Fruit fly (Drosophila melanogaster) whole organism, embryonic: ENCODE results near the gene CG14851.

Experiments used
- BEAF-32 ChIP-seq: fragments of 200-800 bp; sonication (Bioruptor generic); optimal IDR thresholded peaks from 3 replicates; lab custom pipeline; 2017; ENCODE audit warnings: missing biosample characterization, missing genetic modification characterization, mild to moderate bottlenecking, moderate library complexity, missing genetic modification reagents
- CG12155 ChIP-seq: fragments of 200-800 bp; sonication (Bioruptor generic); optimal IDR thresholded peaks from 3 replicates; lab custom pipeline; 2016; ENCODE audit warnings: missing biosample characterization, missing genetic modification characterization
- CG12299 ChIP-seq: fragments of 200-800 bp; sonication (Bioruptor generic); optimal IDR thresholded peaks from 2 replicates; lab custom pipeline; 2018; ENCODE audit warnings: missing biosample characterization, mild to moderate bottlenecking, missing genetic modification characterization
- CG1602 ChIP-seq: fragments of 200-800 bp; sonication (Bioruptor generic); optimal IDR thresholded peaks from 3 replicates; lab custom pipeline; 2016; ENCODE audit warnings: missing biosample characterization, missing genetic modification characterization
- CG1603 ChIP-seq: fragments of 200-800 bp; sonication (Bioruptor generic); optimal IDR thresholded peaks from 2 replicates; lab custom pipeline; 2019; ENCODE audit warnings: missing biosample characterization, mild to moderate bottlenecking, missing genetic modification characterization, moderate library complexity
- CG16815 ChIP-seq: fragments of 200-800 bp; sonication (Bioruptor generic); optimal IDR thresholded peaks from 3 replicates; lab custom pipeline; 2017; ENCODE audit warnings: missing biosample characterization, mild to moderate bottlenecking, missing genetic modification characterization
- CG17361 ChIP-seq: fragments of 200-800 bp; sonication (Bioruptor generic); IDR thresholded peaks from 3 replicates; pipeline ENCODE4 v1.3.6; 2022; ENCODE audit warnings: missing biosample characterization, missing genetic modification characterization
- CG18476 ChIP-seq: fragments of 200-800 bp; sonication (Bioruptor generic); optimal IDR thresholded peaks from 2 replicates; lab custom pipeline; 2016; ENCODE audit warnings: missing biosample characterization, mild to moderate bottlenecking, missing genetic modification characterization
- CG2116 ChIP-seq: fragments of 200-800 bp; sonication (Bioruptor generic); optimal IDR thresholded peaks from 3 replicates; lab custom pipeline; 2018; ENCODE audit warnings: missing biosample characterization, mild to moderate bottlenecking, missing genetic modification characterization
- CG2199 ChIP-seq: fragments of 200-800 bp; sonication (Bioruptor generic); IDR thresholded peaks from 3 replicates; pipeline ENCODE4 v1.3.6; 2022; ENCODE audit warnings: missing biosample characterization, missing genetic modification characterization
- CG31388 ChIP-seq: fragments of 200-800 bp; sonication (Bioruptor generic); optimal IDR thresholded peaks from 2 replicates; lab custom pipeline; 2016; ENCODE audit warnings: missing biosample characterization, missing genetic modification characterization
- CG4730 ChIP-seq: fragments of 200-800 bp; sonication (Bioruptor generic); IDR thresholded peaks from 2 replicates; pipeline ENCODE4 v1.3.6; 2022; ENCODE audit warnings: missing biosample characterization, missing genetic modification characterization
- CG6175 ChIP-seq: fragments of 200-800 bp; sonication (Bioruptor generic); IDR thresholded peaks from 3 replicates; pipeline ENCODE4 v1.3.6; 2022; ENCODE audit warnings: missing biosample characterization, missing genetic modification characterization
- CG6791 ChIP-seq: fragments of 200-800 bp; sonication (Bioruptor generic); IDR thresholded peaks from 3 replicates; pipeline ENCODE4 v1.3.6; 2022; ENCODE audit warnings: missing biosample characterization, missing genetic modification characterization; ENCODE audit not compliant: partially characterized antibody
- CG6813 ChIP-seq: fragments of 200-800 bp; sonication (Bioruptor generic); optimal IDR thresholded peaks from 2 replicates; lab custom pipeline; 2017; ENCODE audit warnings: missing biosample characterization, missing genetic modification characterization, mild to moderate bottlenecking, moderate library complexity, missing genetic modification reagents
- CG8089 ChIP-seq: fragments of 200-800 bp; sonication (Bioruptor generic); optimal IDR thresholded peaks from 3 replicates; lab custom pipeline; 2016; ENCODE audit warnings: missing biosample characterization, missing genetic modification characterization
- CG8765 ChIP-seq: fragments of 200-800 bp; sonication (Bioruptor generic); IDR thresholded peaks from 2 replicates; pipeline ENCODE4 v1.3.6; 2022; ENCODE audit warnings: missing biosample characterization, missing genetic modification characterization
- CG9215 ChIP-seq: fragments of 200-800 bp; sonication (Bioruptor generic); IDR thresholded peaks from 2 replicates; pipeline ENCODE4 v1.3.6; 2022; ENCODE audit warnings: missing biosample characterization, missing genetic modification characterization
- CG9609 ChIP-seq: fragments of 200-800 bp; sonication (Bioruptor generic); optimal IDR thresholded peaks from 3 replicates; lab custom pipeline; 2016; ENCODE audit warnings: missing biosample characterization, missing genetic modification characterization
- CoRest ChIP-seq: fragments of 200-800 bp; sonication (Bioruptor generic); optimal IDR thresholded peaks from 3 replicates; lab custom pipeline; 2018; ENCODE audit warnings: missing biosample characterization, mild to moderate bottlenecking, missing genetic modification characterization, moderate library complexity
- Dad ChIP-seq: fragments of 200-800 bp; sonication (Bioruptor generic); optimal IDR thresholded peaks from 3 replicates; lab custom pipeline; 2016; ENCODE audit warnings: missing biosample characterization, missing genetic modification characterization
- Deaf1 ChIP-seq: fragments of 200-800 bp; optimal IDR thresholded peaks from 3 replicates; lab custom pipeline; 2019; ENCODE audit warnings: missing biosample characterization, mild to moderate bottlenecking, missing genetic modification characterization, moderate library complexity
- Elba2 ChIP-seq: fragments of 200-800 bp; sonication (Bioruptor generic); optimal IDR thresholded peaks from 3 replicates; lab custom pipeline; 2016; ENCODE audit warnings: missing biosample characterization, missing genetic modification characterization
- Ets97D ChIP-seq: fragments of 200-800 bp; sonication (Bioruptor generic); optimal IDR thresholded peaks from 3 replicates; lab custom pipeline; 2016; ENCODE audit warnings: missing biosample characterization, missing genetic modification characterization
- H2.0 ChIP-seq: fragments of 200-800 bp; sonication (Bioruptor generic); IDR thresholded peaks from 2 replicates; pipeline ENCODE4 v1.3.6; 2022; ENCODE audit warnings: missing biosample characterization, missing genetic modification characterization
- Hmx ChIP-seq: fragments of 200-800 bp; sonication (Bioruptor generic); optimal IDR thresholded peaks from 2 replicates; lab custom pipeline; 2016; ENCODE audit warnings: missing biosample characterization, missing genetic modification characterization
- Myb ChIP-seq: fragments of 200-800 bp; sonication (Bioruptor generic); optimal IDR thresholded peaks from 2 replicates; lab custom pipeline; 2016; ENCODE audit warnings: missing biosample characterization, missing genetic modification characterization
- NC2α ChIP-seq: fragments of 200-800 bp; sonication (Bioruptor generic); optimal IDR thresholded peaks from 2 replicates; lab custom pipeline; 2016; ENCODE audit warnings: missing biosample characterization, missing genetic modification characterization
- Spps ChIP-seq: fragments of 200-800 bp; sonication (Bioruptor generic); optimal IDR thresholded peaks from 2 replicates; lab custom pipeline; 2018; ENCODE audit warnings: missing biosample characterization, mild to moderate bottlenecking, missing genetic modification characterization
- Sry-β ChIP-seq: fragments of 200-800 bp; sonication (Bioruptor generic); optimal IDR thresholded peaks from 2 replicates; lab custom pipeline; 2018; ENCODE audit warnings: missing biosample characterization, mild to moderate bottlenecking, missing genetic modification characterization, moderate library complexity
- bcd ChIP-seq: fragments of 200-800 bp; sonication (Bioruptor generic); optimal IDR thresholded peaks from 2 replicates; lab custom pipeline; 2017; ENCODE audit warnings: missing biosample characterization, mild to moderate bottlenecking, missing genetic modification characterization
- bigmax ChIP-seq: fragments of 200-800 bp; sonication (Bioruptor generic); optimal IDR thresholded peaks from 2 replicates; lab custom pipeline; 2018; ENCODE audit warnings: missing biosample characterization, mild to moderate bottlenecking, missing genetic modification characterization
- br ChIP-seq: fragments of >200 bp; optimal IDR thresholded peaks from 2 replicates; lab custom pipeline; 2017
- cg ChIP-seq: fragments of 200-800 bp; sonication (Bioruptor generic); optimal IDR thresholded peaks from 3 replicates; lab custom pipeline; 2019; ENCODE audit warnings: missing biosample characterization, mild to moderate bottlenecking, missing genetic modification characterization, moderate library complexity
- fd102C ChIP-seq: fragments of 200-800 bp; sonication (Bioruptor generic); optimal IDR thresholded peaks from 2 replicates; lab custom pipeline; 2018; ENCODE audit warnings: missing biosample characterization, mild to moderate bottlenecking, missing genetic modification characterization, moderate library complexity
- gce ChIP-seq: fragments of 200-800 bp; sonication (Bioruptor generic); IDR thresholded peaks from 3 replicates; pipeline ENCODE4 v1.3.6; 2022; ENCODE audit warnings: missing biosample characterization, missing genetic modification characterization
- gcm ChIP-seq: fragments of 200-800 bp; sonication (Bioruptor generic); optimal IDR thresholded peaks from 2 replicates; lab custom pipeline; 2019; ENCODE audit warnings: missing biosample characterization, mild to moderate bottlenecking, missing genetic modification characterization, moderate library complexity
- gcm2 ChIP-seq: fragments of 200-800 bp; sonication (Bioruptor generic); optimal IDR thresholded peaks from 2 replicates; lab custom pipeline; 2016; ENCODE audit warnings: missing biosample characterization, missing genetic modification characterization
- gem ChIP-seq: fragments of 200-800 bp; sonication (Bioruptor generic); optimal IDR thresholded peaks from 2 replicates; lab custom pipeline; 2019; ENCODE audit warnings: missing biosample characterization, mild to moderate bottlenecking, missing genetic modification characterization, moderate library complexity
- gt ChIP-seq: fragments of 200-800 bp; sonication (Bioruptor generic); IDR thresholded peaks from 2 replicates; pipeline ENCODE4 v1.3.6; 2022; ENCODE audit warnings: missing biosample characterization, missing genetic modification characterization
- hb ChIP-seq: fragments of 200-800 bp; sonication (Bioruptor generic); IDR thresholded peaks from 3 replicates; pipeline ENCODE4 v1.3.6; 2022; ENCODE audit warnings: missing biosample characterization, missing genetic modification characterization; ENCODE audit not compliant: partially characterized antibody
- kni ChIP-seq: fragments of 200-800 bp; sonication (Bioruptor generic); optimal IDR thresholded peaks from 3 replicates; lab custom pipeline; 2017; ENCODE audit warnings: mild to moderate bottlenecking, missing biosample characterization, missing genetic modification reagents, missing genetic modification characterization
- otp ChIP-seq: fragments of 200-800 bp; sonication (Bioruptor generic); IDR thresholded peaks from 3 replicates; pipeline ENCODE4, ENCODE4 v1.3.6; 2022; ENCODE audit warnings: missing biosample characterization, missing genetic modification characterization
- p53 ChIP-seq: fragments of 200-800 bp; sonication (Bioruptor generic); optimal IDR thresholded peaks from 2 replicates; lab custom pipeline; 2016; ENCODE audit warnings: missing biosample characterization, missing genetic modification characterization
- scrt ChIP-seq: fragments of 200-800 bp; sonication (Bioruptor generic); optimal IDR thresholded peaks from 2 replicates; lab custom pipeline; 2018; ENCODE audit warnings: missing biosample characterization, mild to moderate bottlenecking, missing genetic modification characterization, moderate library complexity
- stwl ChIP-seq: fragments of 200-800 bp; sonication (Bioruptor generic); optimal IDR thresholded peaks from 3 replicates; lab custom pipeline; 2018; ENCODE audit warnings: missing biosample characterization, mild to moderate bottlenecking, missing genetic modification characterization, moderate library complexity
- tin ChIP-seq: fragments of 200-800 bp; sonication (Bioruptor generic); optimal IDR thresholded peaks from 3 replicates; lab custom pipeline; 2016; ENCODE audit warnings: missing biosample characterization, missing genetic modification characterization
- tio ChIP-seq: fragments of 200-800 bp; sonication (Bioruptor generic); optimal IDR thresholded peaks from 2 replicates; lab custom pipeline; 2017; ENCODE audit warnings: missing biosample characterization, missing genetic modification characterization, inconsistent platforms
- tna ChIP-seq: fragments of 200-800 bp; sonication (Bioruptor generic); IDR thresholded peaks from 2 replicates; pipeline ENCODE4 v1.3.6; 2022; ENCODE audit warnings: missing biosample characterization, missing genetic modification characterization; ENCODE audit not compliant: partially characterized antibody
- yki ChIP-seq: fragments of >200 bp; optimal IDR thresholded peaks from 3 replicates; lab custom pipeline; 2018

Gene CG14851

DNA sequence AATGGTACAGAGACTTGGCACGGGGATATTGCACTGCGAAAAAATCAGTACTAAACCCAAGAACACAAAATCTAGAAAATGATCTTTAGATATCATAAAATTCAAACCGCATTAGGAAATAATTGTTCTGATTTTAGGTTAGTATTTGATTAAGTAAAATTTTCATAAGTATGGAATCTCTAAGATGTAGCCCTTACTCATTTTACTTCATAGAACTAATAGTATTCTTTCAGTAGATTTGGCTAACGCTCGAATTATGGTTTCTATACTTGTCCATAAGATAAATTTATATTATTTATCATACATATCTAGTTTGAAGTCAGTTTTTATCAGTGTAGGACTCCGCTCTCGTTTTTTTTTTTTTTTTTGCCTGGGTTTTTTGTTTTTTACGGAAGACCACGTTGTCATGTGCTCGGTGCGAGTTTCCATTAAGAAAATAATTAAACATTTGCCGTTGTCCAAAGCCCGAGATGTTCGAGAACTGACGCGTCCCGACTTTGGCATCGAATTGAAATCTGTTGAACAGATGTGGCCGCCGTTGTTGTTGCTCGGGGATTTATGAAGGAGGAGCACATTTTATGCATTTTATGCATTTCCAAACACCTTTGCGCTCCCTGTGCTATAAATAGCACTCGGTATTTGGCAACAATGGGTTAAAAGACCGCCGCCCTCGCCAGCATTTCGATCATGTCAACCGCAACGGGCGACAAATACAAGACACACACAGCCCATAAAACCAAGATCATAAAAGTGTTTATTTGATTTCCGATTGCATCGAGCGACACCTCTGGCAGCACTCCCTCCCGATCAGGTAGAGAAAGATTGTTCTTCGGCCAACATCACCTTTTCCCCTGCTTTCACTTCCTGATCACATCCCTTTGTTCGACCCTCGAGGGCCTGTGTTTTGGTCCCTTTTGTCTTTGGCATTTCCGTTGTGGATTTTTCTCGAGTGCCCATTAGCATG is 24.6 kb downstream of the CG14851 start (continued):
- TF ChIP-seq fd102C (GFP tag; lab: Kevin White, UChicago) (no peak), BEAF-32 (GFP tag; lab: Kevin White, UChicago) (no peak), CG12299 (tag; lab: Kevin White, UChicago) (no peak), Dad (no peak), Hmx (GFP tag; lab: Kevin White, UChicago) (no peak), CG1603 (tag; lab: Kevin White, UChicago) (no peak), tna (no peak), CG8765 (GFP tag; lab: Robert Waterston, UW) (0 out of 2 replicates have a peak, but pooled peaks have one; percentile 9), CG8089 (GFP tag; lab: Kevin White, UChicago) (no peak), CG2199 (no peak), CG9609 (no peak), p53 (no peak), tio (GFP tag; lab: Kevin White, UChicago) (peak; percentile 46), CG16815 (GFP tag; lab: Kevin White, UChicago) (peak; percentile 54), stwl (no peak), NC2α (no peak), bcd (no peak), CG12155 (no peak), br (lab: Kevin White, UChicago) (no peak), H2.0 (no peak), Elba2 (GFP tag; lab: Kevin White, UChicago) (no peak), gcm2 (GFP tag; lab: Kevin White, UChicago) (no peak), Spps (tag; lab: Kevin White, UChicago) (no peak), CG6813 (GFP tag; lab: Kevin White, UChicago) (no peak), gem (tag; lab: Kevin White, UChicago) (peak; percentile 58), CG1602 (GFP tag; lab: Kevin White, UChicago) (peak; percentile 11), CG2116 (GFP tag; lab: Kevin White, UChicago) (no peak), CG6791 (no peak), tin (GFP tag; lab: Kevin White, UChicago) (no peak), cg (no peak), kni (GFP tag; lab: Kevin White, UChicago) (no peak), CG6175 (GFP tag; lab: Robert Waterston, UW) (no peak), bigmax (GFP tag; lab: Kevin White, UChicago) (no peak), CG17361 (GFP tag; lab: Robert Waterston, UW) (peak; percentile 46; the same call in 2 of the 3 replicates), gt (no peak), scrt (no peak), Deaf1 (tag; lab: Kevin White, UChicago) (no peak), CoRest (tag; lab: Kevin White, UChicago) (no peak), Ets97D (no peak), CG4730 (GFP tag; lab: Robert Waterston, UW) (no peak), Sry-β (no peak), gcm (peak; percentile 9), otp (no peak), yki (lab: Kevin White, UChicago) (no peak), CG31388 (GFP tag; lab: Kevin White, UChicago) (no peak), CG18476 (GFP tag; lab: Kevin White, UChicago) (no peak), CG9215 (GFP tag; lab: Robert Waterston, UW) (no peak), hb (no peak), gce (GFP tag; lab: Robert Waterston, UW) (no peak), Myb (GFP tag; lab: Kevin White, UChicago) (no peak)
